Worm (Caenorhabditis elegans) whole organism, L4 larva: ENCODE data around the gene K02E11.6.

ENCODE experiments used
- F10B5.3 ChIP-seq: sonication (generic microtip); optimal IDR thresholded peaks from 2 replicates; lab custom pipeline; 2016; ENCODE audit warnings: mild to moderate bottlenecking, missing genetic modification characterization, missing compliant biosample characterization
- F26F4.8 ChIP-seq: fragments of 200-800 bp; sonication (Bioruptor generic); conservative IDR thresholded peaks from 2 replicates; pipeline ENCODE4 v1.3.6; 2022; ENCODE audit warnings: missing genetic modification characterization, missing compliant biosample characterization
- ceh-20 ChIP-seq: fragments of 200-800 bp; sonication (Bioruptor generic); IDR thresholded peaks from 2 replicates; pipeline ENCODE4 v1.3.6; 2022; ENCODE audit warnings: missing genetic modification reagents, missing genetic modification characterization, missing compliant biosample characterization
- cey-2 ChIP-seq: sonication (generic microtip); optimal IDR thresholded peaks from 3 replicates; lab custom pipeline; 2017; ENCODE audit warnings: missing genetic modification characterization, mild to moderate bottlenecking, missing compliant biosample characterization, antibody characterized with exemption, borderline replicate concordance; ENCODE audit not compliant: insufficient read depth
- daf-16 ChIP-seq, 3 experiments: sonication (generic microtip); optimal IDR thresholded peaks; 2 replicates each; lab custom pipeline; 2016 to 2017; ENCODE audit warnings: missing genetic modification characterization in 3 of 3, missing genetic modification reagents in 3 of 3, mild to moderate bottlenecking in 2 of 3, missing compliant biosample characterization in 2 of 3, missing biosample characterization in 1 of 3, moderate library complexity in 1 of 3
- dmd-9 ChIP-seq: fragments of 200-800 bp; sonication (Bioruptor generic); IDR thresholded peaks from 2 replicates; pipeline ENCODE4 v1.3.6; 2022; ENCODE audit warnings: missing genetic modification reagents, missing genetic modification characterization, missing compliant biosample characterization
- dpl-1 ChIP-seq: fragments of 150-350 bp; optimal IDR thresholded peaks from 2 replicates; lab custom pipeline; 2014; ENCODE audit warnings: missing biosample characterization, missing genetic modification reagents, missing genetic modification characterization
- fkh-10 ChIP-seq: fragments of 150-350 bp; optimal IDR thresholded peaks from 2 replicates; lab custom pipeline; 2014; ENCODE audit warnings: missing biosample characterization, missing genetic modification reagents, missing genetic modification characterization
- fos-1 ChIP-seq: fragments of 150-350 bp; optimal IDR thresholded peaks from 2 replicates; lab custom pipeline; 2014; ENCODE audit warnings: missing biosample characterization, missing genetic modification characterization
- lir-3 ChIP-seq: sonication (generic microtip); optimal IDR thresholded peaks from 2 replicates; lab custom pipeline; 2016; ENCODE audit warnings: mild to moderate bottlenecking, missing genetic modification characterization, missing compliant biosample characterization
- mxl-2 ChIP-seq: fragments of 200-800 bp; sonication (Bioruptor generic); conservative IDR thresholded peaks from 2 replicates; pipeline ENCODE4 v1.3.6; 2022; ENCODE audit warnings: missing genetic modification reagents, missing genetic modification characterization, missing compliant biosample characterization
- mxl-3 ChIP-seq: fragments of 200-800 bp; sonication (Bioruptor generic); optimal IDR thresholded peaks from 2 replicates; lab custom pipeline; 2018; ENCODE audit warnings: mild to moderate bottlenecking, missing genetic modification characterization, missing compliant biosample characterization
- nhr-11 ChIP-seq: fragments of 150-350 bp; optimal IDR thresholded peaks from 2 replicates; lab custom pipeline; 2014; ENCODE audit warnings: missing biosample characterization, missing genetic modification characterization
- nhr-48 ChIP-seq: sonication (generic microtip); optimal IDR thresholded peaks from 2 replicates; lab custom pipeline; 2016; ENCODE audit warnings: mild to moderate bottlenecking, missing genetic modification characterization, missing compliant biosample characterization
- nhr-76 ChIP-seq: fragments of 150-350 bp; optimal IDR thresholded peaks from 2 replicates; lab custom pipeline; 2014; ENCODE audit warnings: missing biosample characterization, missing genetic modification characterization
- pqm-1 ChIP-seq: sonication (generic microtip); optimal IDR thresholded peaks from 2 replicates; lab custom pipeline; 2017; ENCODE audit warnings: missing biosample characterization, missing genetic modification characterization
- saeg-2 ChIP-seq: fragments of 200-800 bp; sonication (Bioruptor generic); IDR thresholded peaks from 2 replicates; pipeline ENCODE4 v1.3.6; 2022; ENCODE audit warnings: missing genetic modification reagents, missing genetic modification characterization, missing compliant biosample characterization
- snpc-4 ChIP-seq: fragments of 150-350 bp; optimal IDR thresholded peaks from 2 replicates; lab custom pipeline; 2014; ENCODE audit warnings: missing biosample characterization, missing genetic modification characterization
- unc-39 ChIP-seq: sonication (generic microtip); optimal IDR thresholded peaks from 2 replicates; lab custom pipeline; 2017; ENCODE audit warnings: missing biosample characterization, missing genetic modification characterization
- zfp-3 ChIP-seq: fragments of 200-800 bp; sonication (Bioruptor generic); conservative IDR thresholded peaks from 2 replicates; pipeline ENCODE4 v1.3.6; 2022; ENCODE audit warnings: missing genetic modification reagents, missing genetic modification characterization, missing compliant biosample characterization

The K02E11.6 gene

DNA sequence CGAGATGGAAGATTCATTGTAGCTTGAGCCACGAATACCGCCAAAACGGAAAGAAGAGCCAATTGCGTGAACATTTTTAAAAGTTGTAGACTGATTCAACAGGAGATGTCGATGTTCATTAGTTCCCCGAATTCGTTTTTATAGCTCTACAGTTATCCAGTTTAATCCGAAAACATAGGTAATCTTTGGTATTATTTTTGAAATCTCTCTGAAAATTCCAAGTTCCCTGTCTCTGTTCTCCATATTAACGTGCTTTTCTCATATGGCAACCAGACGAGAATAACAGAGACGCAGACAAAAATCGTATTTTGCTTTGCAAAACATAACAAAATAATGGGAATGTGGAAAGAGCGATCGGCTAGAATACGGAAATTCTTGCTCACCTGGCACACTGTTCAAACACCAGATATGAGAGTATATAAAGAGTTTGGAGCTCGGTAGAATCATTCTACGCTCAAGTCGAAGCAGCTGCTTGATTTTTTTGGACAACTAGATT lies 51.0 kb downstream of the K02E11.6 start, which contains the start of the genes spig-3 and F14D7.12:
spig-3 (minus strand) TSS at position 101 of the 496 bp plus-strand sequence.
F14D7.12 (plus strand) TSS at position 446 of the 496 bp plus-strand sequence.
- TF ChIP-seq lir-3 (tag; lab: Kevin White, UChicago) (no peak), dpl-1 (GFP tag; lab: Kevin White, UChicago) (no peak), mxl-3 (GFP tag; lab: Kevin White, UChicago) (no peak), zfp-3 (GFP tag; lab: Robert Waterston, UW) (no peak), saeg-2 (GFP tag; lab: Robert Waterston, UW) (no peak), F10B5.3 (no peak), F26F4.8 (GFP tag; lab: Robert Waterston, UW) (no peak), fkh-10 (GFP tag; lab: Kevin White, UChicago) (no peak), pqm-1 (tag; lab: Kevin White, UChicago) (no peak), nhr-11 (tag; lab: Kevin White, UChicago) (no peak), snpc-4 (tag; lab: Kevin White, UChicago) (no peak), ceh-20 (GFP tag; lab: Robert Waterston, UW) (no peak), unc-39 (tag; lab: Kevin White, UChicago) (no peak), nhr-76 (no peak), mxl-2 (GFP tag; lab: Robert Waterston, UW) (no peak), cey-2 (tag; lab: Kevin White, UChicago) (no peak)

- TF ChIP-seq nhr-48 (tag; lab: Kevin White, UChicago) (no peak), daf-16 (GFP tag; optimal IDR thresholded peaks at IDR 0.05; lab: Kevin White, UChicago) (no peak), daf-16 (tag; optimal IDR thresholded peaks at IDR 0.05; lab: Kevin White, UChicago) (no peak), fos-1 (no peak), dmd-9 (GFP tag; lab: Robert Waterston, UW) (no peak), pqm-1 (tag; lab: Kevin White, UChicago) (peak; percentile 41)
Measured at ce11 chrV:14301076-14301475, 52.5 kb downstream of the K02E11.6 start, which contains the start of gene F14D7.6. Gene F14D7.6, plus strand, starts transcription at chrV:14301413.
